Worm (Caenorhabditis elegans): ENCODE measurements around the gene ZK856.18.

DNA sequence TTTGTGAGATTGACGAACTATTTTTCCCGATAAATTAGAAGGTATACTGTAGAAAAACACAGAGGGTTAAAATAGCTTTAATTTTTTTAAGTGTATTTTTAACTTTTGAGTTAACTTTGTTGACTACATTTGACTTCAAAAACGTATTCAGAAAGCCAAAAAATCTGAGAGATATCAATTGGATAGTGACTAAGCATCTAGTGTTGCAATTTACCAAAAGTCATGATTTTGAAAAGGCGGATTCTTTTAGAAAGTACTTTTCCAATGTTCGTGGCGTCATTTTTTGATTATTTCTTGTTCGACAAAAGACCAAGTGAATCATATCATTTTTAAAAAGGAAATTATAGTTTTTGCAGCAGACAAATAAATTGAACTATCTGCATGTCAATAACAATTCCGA, 16.9 kb downstream of the ZK856.18 start:
- TF ChIP-seq skn-1 (tag; optimal IDR thresholded peaks at IDR 0.05), result no peak
- no peak for TF ChIP-seq nhr-76 (tag; optimal IDR thresholded peaks at IDR 0.05)

Data from whole organism, L3 larva.